Fruit fly (Drosophila melanogaster) Kc167 (cell line): ENCODE results near the gene cue.

Experiments
- h ChIP-seq: fragments of >200 bp; optimal IDR thresholded peaks from 3 replicates; lab custom pipeline; 2018; ENCODE audit warnings: missing external identifiers
- ttk ChIP-seq: sonication (Bioruptor generic); optimal IDR thresholded peaks from 2 replicates; lab custom pipeline; 2017; ENCODE audit warnings: missing external identifiers

DNA sequence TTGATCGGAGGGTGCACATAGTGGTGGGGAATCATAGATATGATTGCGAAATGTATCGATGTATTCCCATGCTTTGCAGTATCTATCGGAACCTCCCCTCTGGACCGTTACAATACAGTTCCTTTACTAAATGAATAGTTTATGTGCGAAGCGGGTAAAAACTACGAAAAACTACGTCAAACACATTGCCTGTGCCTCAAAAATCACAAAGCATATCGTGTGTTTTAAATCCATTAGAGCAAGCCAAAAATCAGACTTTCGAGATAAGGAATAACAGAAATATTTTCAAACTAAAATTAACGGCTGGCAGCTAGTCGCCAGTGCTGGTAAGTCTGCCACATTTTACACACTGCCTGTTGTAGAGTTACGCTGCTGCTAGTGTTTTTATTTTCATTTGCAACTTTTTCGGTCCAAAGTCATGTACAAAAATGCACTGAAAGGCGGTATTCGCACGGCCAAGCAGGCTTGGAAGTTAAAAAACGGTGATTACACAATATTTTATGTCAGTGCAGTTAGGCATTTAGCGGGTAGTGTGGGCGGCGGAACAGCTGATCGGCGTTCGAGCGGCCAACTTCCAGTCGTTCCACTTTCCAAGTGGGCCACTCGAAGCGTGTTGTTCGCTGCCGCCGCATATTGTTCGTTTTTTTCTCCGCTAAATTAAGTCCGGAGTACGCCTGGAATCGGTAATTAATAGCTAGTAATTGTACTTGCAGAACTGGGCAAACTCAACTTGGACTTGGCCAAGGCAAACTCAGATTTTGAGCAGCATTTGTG lies 390 bp upstream of the cue start:
- no peak for TF ChIP-seq ttk (lab: Kevin White, UChicago)
- TF ChIP-seq h (lab: Kevin White, UChicago) = no peak
